Worm (Caenorhabditis elegans) whole organism, L4 larva: ENCODE measurements around the gene nhr-102.
"Not testable (repeated sequence)": the region's sequence is repeated elsewhere in the genome, so short reads cannot be mapped to it uniquely, and the experiment has no call there.

ENCODE experiments used
- F10B5.3 ChIP-seq: sonication (generic microtip); optimal IDR thresholded peaks from 2 replicates; lab custom pipeline; 2016; ENCODE audit warnings: mild to moderate bottlenecking, missing genetic modification characterization, missing compliant biosample characterization
- F26F4.8 ChIP-seq: fragments of 200-800 bp; sonication (Bioruptor generic); conservative IDR thresholded peaks from 2 replicates; pipeline ENCODE4 v1.3.6; 2022; ENCODE audit warnings: missing genetic modification characterization, missing compliant biosample characterization
- F44E2.7 ChIP-seq: fragments of 200-800 bp; sonication (Bioruptor generic); IDR thresholded peaks from 2 replicates; pipeline ENCODE4 v2.1.2; 2022; ENCODE audit warnings: missing genetic modification characterization, missing compliant biosample characterization
- R02D3.7 ChIP-seq: fragments of 150-350 bp; sonication (generic microtip); optimal IDR thresholded peaks from 3 replicates; lab custom pipeline; 2014; ENCODE audit warnings: missing biosample characterization, missing genetic modification characterization
- T20F7.1 ChIP-seq: fragments of 200-800 bp; sonication (Bioruptor generic); optimal IDR thresholded peaks from 2 replicates; lab custom pipeline; 2018; ENCODE audit warnings: mild to moderate bottlenecking, missing genetic modification characterization, missing compliant biosample characterization
- Y48G9A.11 ChIP-seq: fragments of 200-800 bp; sonication (Bioruptor generic); IDR thresholded peaks from 2 replicates; pipeline ENCODE4 v1.3.6; 2022; ENCODE audit warnings: missing genetic modification reagents, missing genetic modification characterization, missing compliant biosample characterization
- Y5F2A.4 ChIP-seq: fragments of 200-800 bp; sonication (Bioruptor generic); optimal IDR thresholded peaks from 2 replicates; lab custom pipeline; 2018; ENCODE audit warnings: mild to moderate bottlenecking, missing genetic modification characterization, missing compliant biosample characterization
- Y75B8A.6 ChIP-seq: fragments of 200-800 bp; sonication (Bioruptor generic); IDR thresholded peaks from 2 replicates; pipeline ENCODE4 v1.3.6; 2022; ENCODE audit warnings: missing genetic modification reagents, missing genetic modification characterization, missing compliant biosample characterization
- ZK337.2 ChIP-seq: fragments of 200-800 bp; sonication (Bioruptor generic); IDR thresholded peaks from 2 replicates; pipeline ENCODE4 v1.3.6; 2022; ENCODE audit warnings: missing genetic modification reagents, missing genetic modification characterization, missing compliant biosample characterization
- aha-1 ChIP-seq: fragments of 150-350 bp; peaks from one replicate; lab custom pipeline; 2014; ENCODE audit warnings: missing biosample characterization, missing genetic modification characterization
- arid-1 ChIP-seq: fragments of 200-800 bp; sonication (Bioruptor generic); conservative IDR thresholded peaks from 2 replicates; pipeline ENCODE4 v1.3.6; 2022; ENCODE audit warnings: missing genetic modification reagents, missing genetic modification characterization, missing compliant biosample characterization
- ceh-44 ChIP-seq: fragments of 200-800 bp; sonication (Bioruptor generic); IDR thresholded peaks from 2 replicates; pipeline ENCODE4 v1.3.6; 2022; ENCODE audit warnings: missing genetic modification reagents, missing genetic modification characterization, missing compliant biosample characterization
- ceh-82 ChIP-seq: sonication (generic microtip); optimal IDR thresholded peaks from 2 replicates; lab custom pipeline; 2017; ENCODE audit warnings: missing biosample characterization, missing genetic modification characterization
- cey-2 ChIP-seq: sonication (generic microtip); optimal IDR thresholded peaks from 3 replicates; lab custom pipeline; 2017; ENCODE audit warnings: missing genetic modification characterization, mild to moderate bottlenecking, missing compliant biosample characterization, antibody characterized with exemption, borderline replicate concordance; ENCODE audit not compliant: insufficient read depth
- dmd-8 ChIP-seq: fragments of 200-800 bp; sonication (Bioruptor generic); IDR thresholded peaks from 2 replicates; pipeline ENCODE4 v1.3.6; 2022; ENCODE audit warnings: missing genetic modification characterization, missing compliant biosample characterization
- dmd-9 ChIP-seq: fragments of 200-800 bp; sonication (Bioruptor generic); IDR thresholded peaks from 2 replicates; pipeline ENCODE4 v1.3.6; 2022; ENCODE audit warnings: missing genetic modification reagents, missing genetic modification characterization, missing compliant biosample characterization
- duxl-1 ChIP-seq: sonication (generic microtip); optimal IDR thresholded peaks from 2 replicates; lab custom pipeline; 2016; ENCODE audit warnings: mild to moderate bottlenecking, missing genetic modification characterization, moderate library complexity, missing compliant biosample characterization; ENCODE audit not compliant: poor library complexity
- egl-27 ChIP-seq: sonication (generic microtip); optimal IDR thresholded peaks from 3 replicates; lab custom pipeline; 2017; ENCODE audit warnings: missing biosample characterization, missing genetic modification reagents, missing genetic modification characterization
- fkh-10 ChIP-seq: fragments of 150-350 bp; optimal IDR thresholded peaks from 2 replicates; lab custom pipeline; 2014; ENCODE audit warnings: missing biosample characterization, missing genetic modification reagents, missing genetic modification characterization
- hmg-1.1 ChIP-seq: fragments of 200-800 bp; sonication (Bioruptor generic); IDR thresholded peaks from 2 replicates; pipeline ENCODE4 v1.3.6; 2022; ENCODE audit warnings: missing genetic modification reagents, missing genetic modification characterization, missing compliant biosample characterization
- jun-1 ChIP-seq: fragments of 150-350 bp; optimal IDR thresholded peaks from 2 replicates; lab custom pipeline; 2014; ENCODE audit warnings: missing biosample characterization, missing genetic modification reagents, missing genetic modification characterization
- lin-13 ChIP-seq: fragments of 150-350 bp; optimal IDR thresholded peaks from 2 replicates; lab custom pipeline; 2014; ENCODE audit warnings: missing biosample characterization, missing genetic modification reagents, missing genetic modification characterization
- lsy-2 ChIP-seq, 2 experiments: fragments of 150-350 bp in 1 of 2; sonication (generic microtip) in 1 of 2; optimal IDR thresholded peaks; 2 replicates each; lab custom pipeline; 2014 to 2017; ENCODE audit warnings: missing biosample characterization in 2 of 2, missing genetic modification characterization in 2 of 2
- madf-5 ChIP-seq, 2 experiments: fragments of 200-800 bp; sonication (Bioruptor generic); IDR thresholded peaks; 2 replicates each; pipeline ENCODE4 v1.3.6; 2022; ENCODE audit warnings: missing compliant biosample characterization in 2 of 2, missing genetic modification characterization in 2 of 2
- mdl-1 ChIP-seq, 2 experiments: fragments of 150-350 bp in 1 of 2; sonication (generic microtip) in 1 of 2; optimal IDR thresholded peaks; 2 replicates each; lab custom pipeline; 2014 to 2017; ENCODE audit warnings: missing biosample characterization in 2 of 2, missing genetic modification characterization in 2 of 2
- mxl-3 ChIP-seq: fragments of 200-800 bp; sonication (Bioruptor generic); optimal IDR thresholded peaks from 2 replicates; lab custom pipeline; 2018; ENCODE audit warnings: mild to moderate bottlenecking, missing genetic modification characterization, missing compliant biosample characterization
- nhr-102 ChIP-seq: sonication (generic microtip); optimal IDR thresholded peaks from 2 replicates; lab custom pipeline; 2016; ENCODE audit warnings: mild to moderate bottlenecking, missing genetic modification characterization, moderate library complexity, missing compliant biosample characterization
- nhr-11 ChIP-seq: fragments of 150-350 bp; optimal IDR thresholded peaks from 2 replicates; lab custom pipeline; 2014; ENCODE audit warnings: missing biosample characterization, missing genetic modification characterization
- nhr-111 ChIP-seq: fragments of 200-800 bp; sonication (Bioruptor generic); optimal IDR thresholded peaks from 2 replicates; lab custom pipeline; 2018; ENCODE audit warnings: mild to moderate bottlenecking, missing genetic modification characterization, missing compliant biosample characterization
- nhr-28 ChIP-seq: fragments of 150-350 bp; optimal IDR thresholded peaks from 2 replicates; lab custom pipeline; 2014; ENCODE audit warnings: missing biosample characterization, missing genetic modification characterization
- nhr-6 ChIP-seq: fragments of 150-350 bp; optimal IDR thresholded peaks from 2 replicates; lab custom pipeline; 2014; ENCODE audit warnings: missing biosample characterization, missing genetic modification characterization
- nhr-77 ChIP-seq: fragments of 150-350 bp; optimal IDR thresholded peaks from 2 replicates; lab custom pipeline; 2014; ENCODE audit warnings: missing biosample characterization, missing genetic modification characterization
- unc-62 ChIP-seq, 3 experiments: fragments of 150-350 bp in 1 of 3; sonication (generic microtip); optimal IDR thresholded peaks in 2 of 3; peaks in 1 of 3; 1 replicate in 1 of 3; 2 replicates in 2 of 3; lab custom pipeline; 2014 to 2017; ENCODE audit warnings: missing biosample characterization in 3 of 3, missing genetic modification characterization in 3 of 3, missing genetic modification reagents in 3 of 3, missing genotype in 1 of 3
- zfp-2 ChIP-seq: sonication (generic microtip); optimal IDR thresholded peaks from 2 replicates; lab custom pipeline; 2016; ENCODE audit warnings: mild to moderate bottlenecking, missing genetic modification characterization, missing compliant biosample characterization
- zfp-3 ChIP-seq: fragments of 200-800 bp; sonication (Bioruptor generic); conservative IDR thresholded peaks from 2 replicates; pipeline ENCODE4 v1.3.6; 2022; ENCODE audit warnings: missing genetic modification reagents, missing genetic modification characterization, missing compliant biosample characterization
- zip-2 ChIP-seq: fragments of 150-350 bp; optimal IDR thresholded peaks from 2 replicates; lab custom pipeline; 2014; ENCODE audit warnings: missing biosample characterization, missing genetic modification characterization

Gene nhr-102

DNA sequence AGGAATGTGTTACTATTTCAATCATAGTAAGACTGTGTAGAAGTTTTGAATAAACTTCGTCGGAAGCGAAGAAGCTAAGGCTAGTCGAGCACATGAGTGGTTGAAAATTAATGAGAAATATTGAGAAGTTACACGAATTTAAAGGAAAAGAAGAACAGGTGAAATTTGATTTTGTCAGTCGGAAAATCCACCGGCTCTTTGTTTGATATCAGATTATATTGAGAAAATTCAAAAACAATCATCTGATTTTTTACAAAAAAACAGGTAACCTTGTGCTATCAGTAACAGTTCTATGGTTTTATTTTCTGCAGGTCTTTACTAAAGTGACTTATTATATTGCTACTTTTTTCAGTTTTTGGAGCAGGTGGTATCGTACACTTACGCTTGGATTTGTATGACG, 17.9 kb downstream of the nhr-102 start, which contains the start of gene srh-148:
Gene srh-148 (minus strand): TSS at position 101 of the 400 bp plus-strand sequence.
- no peak for TF ChIP-seq Y75B8A.6 (GFP tag; lab: Robert Waterston, UW)
- TF ChIP-seq Y5F2A.4 (GFP tag; lab: Kevin White, UChicago): no peak
- no peak for TF ChIP-seq F26F4.8 (GFP tag; lab: Robert Waterston, UW)
- TF ChIP-seq zfp-3 (GFP tag; lab: Robert Waterston, UW): no peak
- no peak for TF ChIP-seq ceh-44 (GFP tag; lab: Robert Waterston, UW)
- TF ChIP-seq lin-13: no peak
- TF ChIP-seq lsy-2 (tag; optimal IDR thresholded peaks at IDR 0.05; lab: Kevin White, UChicago): no peak
- no peak for TF ChIP-seq fkh-10 (GFP tag; lab: Kevin White, UChicago)
- TF ChIP-seq nhr-6 (tag; lab: Kevin White, UChicago): no peak
- TF ChIP-seq nhr-111 (GFP tag; lab: Kevin White, UChicago): no peak
- no peak for TF ChIP-seq nhr-11 (tag; lab: Kevin White, UChicago)

DNA sequence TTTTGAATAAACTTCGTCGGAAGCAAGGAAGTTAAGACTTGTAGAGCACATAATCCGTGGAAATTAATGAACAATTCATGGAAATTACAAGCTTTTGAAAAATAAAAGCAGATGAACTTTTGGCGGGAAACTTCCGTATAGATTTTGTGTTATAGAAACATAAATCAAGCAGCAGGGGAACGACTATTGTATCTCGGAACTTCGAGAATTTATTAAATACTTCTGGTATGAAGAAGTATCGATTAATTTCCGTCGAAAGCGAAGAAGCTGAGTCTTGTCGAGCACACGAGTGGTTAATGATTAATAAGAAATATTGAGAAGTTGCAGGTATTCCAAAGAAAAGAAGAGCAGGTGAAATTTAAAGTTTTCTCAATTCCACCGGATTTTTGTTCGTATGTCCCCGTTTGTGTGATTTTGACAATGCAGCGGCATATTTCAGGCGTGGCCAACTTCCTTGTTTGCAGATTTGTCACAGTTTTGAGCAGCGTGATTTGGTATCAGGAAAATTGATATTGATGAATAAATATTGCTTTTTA, 25.9 kb downstream of the nhr-102 start, which contains the start of gene srh-147:
Gene srh-147 (minus strand): TSS at position 51 of the 536 bp plus-strand sequence.
- TF ChIP-seq unc-62 (GFP tag; optimal IDR thresholded peaks at IDR 0.05 in 1 of 2; lab: Kevin White, UChicago): peak in 1 of 2 experiments; percentile 48
- TF ChIP-seq unc-62 (tag; optimal IDR thresholded peaks at IDR 0.05; lab: Kevin White, UChicago): not testable (repeated sequence)

DNA sequence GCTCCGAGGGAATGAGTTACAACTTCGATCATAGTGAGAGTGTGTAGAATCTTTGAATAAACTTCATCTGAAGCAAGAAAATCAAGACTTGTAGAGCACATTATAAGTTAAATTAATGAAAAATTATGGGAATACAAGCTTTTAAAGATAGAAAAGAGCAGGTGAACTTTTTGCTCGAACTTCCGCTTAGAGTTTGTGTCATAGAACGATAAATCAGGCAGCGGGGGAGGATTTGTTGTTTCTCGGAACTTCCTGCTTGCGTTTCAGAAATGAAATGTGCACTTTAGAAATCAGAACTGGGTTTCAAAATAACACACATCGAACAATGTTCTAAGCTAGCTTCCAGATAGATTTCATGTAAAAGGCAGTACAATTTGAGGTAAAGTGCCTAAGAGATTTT, 35.1 kb downstream of the nhr-102 start, which contains the start of gene srh-149:
Gene srh-149 (minus strand): TSS at position 101 of the 400 bp plus-strand sequence.
- TF ChIP-seq F10B5.3 (tag; lab: Kevin White, UChicago) (no peak), aha-1 (tag; lab: Kevin White, UChicago) (peak; percentile 51)

DNA sequence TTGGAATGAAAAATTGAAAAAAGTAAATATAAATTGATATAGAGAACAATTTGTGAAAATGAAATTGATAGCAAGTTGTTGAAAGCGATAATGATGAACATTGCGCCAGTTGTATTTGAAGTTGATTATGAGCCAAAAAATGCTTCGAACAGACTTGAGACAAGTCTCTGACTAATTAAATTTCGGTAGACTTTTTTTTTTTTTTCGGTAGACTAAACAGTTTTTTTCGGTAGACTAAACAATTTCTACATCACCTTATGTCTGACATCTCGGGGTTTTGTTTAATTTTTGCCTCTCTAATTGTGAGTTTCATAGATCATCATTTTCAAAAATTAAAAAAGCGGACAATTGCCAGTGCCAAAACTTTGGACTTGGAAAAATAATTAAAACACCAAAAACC, 42.6 kb downstream of the nhr-102 start, which contains the start of gene srbc-54:
Gene srbc-54 (minus strand): TSS at position 101 of the 400 bp plus-strand sequence.
- TF ChIP-seq cey-2 (tag; lab: Kevin White, UChicago): no peak
- no peak for TF ChIP-seq zip-2 (tag; lab: Kevin White, UChicago)
- TF ChIP-seq Y75B8A.6 (GFP tag; lab: Robert Waterston, UW): no peak
- no peak for TF ChIP-seq dmd-8 (GFP tag; lab: Robert Waterston, UW)
- TF ChIP-seq duxl-1: no peak
- TF ChIP-seq dmd-9 (GFP tag; lab: Robert Waterston, UW): no peak
- TF ChIP-seq T20F7.1 (GFP tag; lab: Kevin White, UChicago): no peak
- no peak for TF ChIP-seq nhr-77 (tag; lab: Kevin White, UChicago)
- TF ChIP-seq mxl-3 (GFP tag; lab: Kevin White, UChicago): no peak
- no peak for TF ChIP-seq ceh-82 (tag; lab: Kevin White, UChicago)
- no peak for TF ChIP-seq unc-62 (GFP tag; optimal IDR thresholded peaks at IDR 0.05 in 1 of 2; lab: Kevin White, UChicago)
- no peak for TF ChIP-seq unc-62 (tag; optimal IDR thresholded peaks at IDR 0.05; lab: Kevin White, UChicago)
- TF ChIP-seq zfp-2 (tag; lab: Kevin White, UChicago): no peak
- no peak for TF ChIP-seq hmg-1.1 (GFP tag; lab: Robert Waterston, UW)

DNA sequence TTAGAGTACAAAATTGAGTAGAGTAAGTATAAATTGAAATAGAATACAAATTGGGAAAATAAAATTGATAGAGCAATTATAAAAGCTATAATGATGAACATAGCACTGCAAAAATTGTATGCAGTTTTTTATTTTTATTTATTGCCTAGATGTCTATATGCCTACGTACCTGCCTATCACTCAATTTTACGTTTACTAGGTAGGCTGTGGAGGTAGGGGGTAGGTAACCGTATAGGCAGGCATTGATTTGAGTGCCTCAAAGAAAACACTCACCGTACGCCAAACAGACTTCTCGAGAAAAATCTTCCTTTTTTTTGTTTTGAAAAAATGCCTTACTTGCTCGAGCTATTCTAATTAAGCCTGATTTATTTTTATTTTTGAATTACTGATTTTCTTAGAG, 44.6 kb downstream of the nhr-102 start, which contains the start of gene srbc-56:
Gene srbc-56 (minus strand): TSS at position 101 of the 400 bp plus-strand sequence.
- TF ChIP-seq lin-13 (no peak), arid-1 (GFP tag; lab: Robert Waterston, UW) (no peak), mdl-1 (tag; optimal IDR thresholded peaks at IDR 0.05; lab: Kevin White, UChicago) (no peak), ceh-82 (tag; lab: Kevin White, UChicago) (no peak), nhr-102 (tag; lab: Kevin White, UChicago) (no peak), ZK337.2 (no peak), F44E2.7 (GFP tag; lab: Robert Waterston, UW) (no peak), Y48G9A.11 (GFP tag; lab: Robert Waterston, UW) (no peak), egl-27 (tag; lab: Kevin White, UChicago) (no peak), nhr-28 (tag; lab: Kevin White, UChicago) (no peak), nhr-6 (tag; lab: Kevin White, UChicago) (no peak), R02D3.7 (no peak), madf-5 (GFP tag; IDR thresholded peaks at IDR 0.05; lab: Robert Waterston, UW) (no peak), jun-1 (no peak), T20F7.1 (GFP tag; lab: Kevin White, UChicago) (no peak)
